Worm (Caenorhabditis elegans) whole organism, mixed stage, embryonic: ENCODE results near the gene B0024.3.

Source experiments
- cnd-1 ChIP-seq: fragments of 200-800 bp; sonication (Bioruptor generic); optimal IDR thresholded peaks from 2 replicates; lab custom pipeline; 2018; ENCODE audit warnings: mild to moderate bottlenecking, missing genetic modification characterization, missing compliant biosample characterization
- elt-3 ChIP-seq: fragments of 150-350 bp; optimal IDR thresholded peaks from 2 replicates; lab custom pipeline; 2014; ENCODE audit warnings: missing biosample characterization, missing genetic modification characterization
- nhr-237 ChIP-seq: fragments of 150-350 bp; optimal IDR thresholded peaks from 2 replicates; lab custom pipeline; 2014; ENCODE audit warnings: missing biosample characterization, missing genetic modification characterization
- pha-4 ChIP-seq: fragments of 150-350 bp; optimal IDR thresholded peaks from 2 replicates; lab custom pipeline; 2018; ENCODE audit warnings: missing biosample characterization, missing genetic modification reagents, missing genetic modification characterization
- snpc-4 ChIP-seq: fragments of 150-350 bp; optimal IDR thresholded peaks from 2 replicates; lab custom pipeline; 2014; ENCODE audit warnings: missing biosample characterization, missing genetic modification characterization

DNA sequence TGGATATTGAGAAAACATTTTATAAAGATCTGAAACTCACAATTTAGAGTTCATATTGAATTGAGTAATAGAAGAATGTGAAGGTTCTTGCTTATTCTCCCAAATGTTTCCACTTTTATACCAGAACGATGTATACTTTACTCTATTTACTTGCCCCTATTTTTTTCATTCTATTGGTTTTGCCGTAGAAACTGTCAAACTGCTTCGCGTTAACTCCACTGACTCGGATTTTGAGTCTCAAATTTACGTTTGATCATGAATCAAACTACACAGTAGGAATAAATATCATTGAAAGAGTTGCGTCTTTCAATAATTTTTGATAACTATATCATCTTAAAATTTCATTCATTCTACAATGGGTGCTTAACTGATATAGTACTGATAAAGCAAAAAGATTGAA, 47.5 kb upstream of the B0024.3 start, which contains the start of gene fipr-8:
- TF ChIP-seq elt-3 (no peak), nhr-237 (tag; lab: Kevin White, UChicago) (no peak), pha-4 (no peak), cnd-1 (no peak), snpc-4 (tag; lab: Kevin White, UChicago) (no peak)
